Fruit fly (Drosophila melanogaster) Kc167 (cell line): ENCODE measurements around the gene fd3F.

Source experiments
- Myc ChIP-seq: fragments of >200 bp; optimal IDR thresholded peaks from 2 replicates; lab custom pipeline; 2017; ENCODE audit warnings: missing external identifiers
- Sin3A ChIP-seq: fragments of >200 bp; optimal IDR thresholded peaks from 2 replicates; lab custom pipeline; 2018; ENCODE audit warnings: missing external identifiers
- h ChIP-seq: fragments of >200 bp; optimal IDR thresholded peaks from 3 replicates; lab custom pipeline; 2018; ENCODE audit warnings: missing external identifiers
- insv ChIP-seq: fragments of >200 bp; optimal IDR thresholded peaks from 3 replicates; lab custom pipeline; 2018; ENCODE audit warnings: missing external identifiers
- psq ChIP-seq: fragments of >200 bp; optimal IDR thresholded peaks from 2 replicates; lab custom pipeline; 2017; ENCODE audit warnings: missing external identifiers
- ttk ChIP-seq: sonication (Bioruptor generic); optimal IDR thresholded peaks from 2 replicates; lab custom pipeline; 2017; ENCODE audit warnings: missing external identifiers

Gene fd3F

DNA sequence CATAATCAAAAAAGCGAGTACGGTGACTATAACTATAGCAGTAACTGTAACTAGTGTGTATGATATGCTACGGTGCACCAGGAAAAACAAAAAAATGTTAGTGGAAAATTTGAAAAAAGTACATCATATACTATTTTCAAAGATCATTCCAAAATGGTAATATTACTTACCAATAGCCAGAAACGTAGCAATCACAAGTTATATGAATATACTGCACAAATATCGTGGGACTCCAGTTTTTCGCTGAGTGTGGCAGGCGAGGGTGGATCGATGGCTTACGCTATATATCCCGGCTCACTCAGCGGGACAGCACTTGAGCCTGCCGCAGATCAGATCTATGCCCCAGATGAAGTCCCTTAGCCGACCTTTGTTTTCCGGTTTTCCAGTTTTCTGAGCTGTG is 35.5 kb downstream of the fd3F start:
- no peak for TF ChIP-seq Myc (lab: Kevin White, UChicago)
- TF ChIP-seq h = no peak
- no peak for TF ChIP-seq ttk (lab: Kevin White, UChicago)
- TF ChIP-seq Sin3A (lab: Kevin White, UChicago) = no peak
- no peak for TF ChIP-seq insv (lab: Kevin White, UChicago)
- TF ChIP-seq psq (lab: Kevin White, UChicago) = no peak

DNA sequence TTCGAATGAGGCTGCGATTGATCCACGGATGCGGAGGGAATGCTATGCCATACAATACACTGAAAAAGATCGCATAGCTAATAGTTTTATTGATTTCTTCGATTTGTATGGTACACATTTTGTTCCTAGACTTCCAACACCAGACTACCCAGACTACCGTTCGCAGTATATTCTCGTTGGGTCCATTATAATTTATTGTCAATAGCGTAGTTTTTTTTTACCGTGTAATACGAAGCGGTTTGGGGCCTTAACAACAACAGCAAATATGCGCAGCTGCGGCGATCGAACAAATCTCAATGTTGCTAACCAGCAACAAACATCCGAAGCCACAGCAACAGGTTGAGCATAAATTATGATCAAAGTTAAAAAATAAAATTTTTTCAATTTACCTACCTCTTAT is 36.5 kb downstream of the fd3F start:
- TF ChIP-seq Myc (lab: Kevin White, UChicago) (no peak), psq (lab: Kevin White, UChicago) (no peak), h (no peak), ttk (lab: Kevin White, UChicago) (no peak), Sin3A (lab: Kevin White, UChicago) (no peak), insv (lab: Kevin White, UChicago) (no peak)

DNA sequence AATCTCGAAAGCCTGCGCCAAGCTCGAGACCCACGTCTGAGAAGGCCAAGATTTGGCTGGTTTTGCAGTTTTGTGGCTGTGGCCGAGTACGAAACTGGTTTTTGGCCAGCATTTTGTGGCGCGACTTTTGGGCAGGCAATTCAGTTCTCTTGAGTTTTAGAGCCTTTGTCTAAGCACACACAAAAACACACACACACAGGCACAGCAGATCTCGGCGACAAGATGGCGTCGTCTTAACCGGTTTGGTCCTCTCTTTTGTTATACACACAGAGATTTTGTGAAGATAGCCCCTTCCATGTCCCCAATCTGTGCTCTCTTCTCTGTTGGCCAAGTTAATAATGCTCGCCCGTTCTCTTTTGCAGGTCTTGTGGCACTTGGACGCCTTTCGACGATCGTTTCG is 38.8 kb downstream of the fd3F start:
- TF ChIP-seq Myc (lab: Kevin White, UChicago) = no peak
- no peak for TF ChIP-seq ttk (lab: Kevin White, UChicago)
- no peak for TF ChIP-seq Sin3A (lab: Kevin White, UChicago)
- no peak for TF ChIP-seq h
- TF ChIP-seq insv (lab: Kevin White, UChicago) = no peak
- no peak for TF ChIP-seq psq (lab: Kevin White, UChicago)

DNA sequence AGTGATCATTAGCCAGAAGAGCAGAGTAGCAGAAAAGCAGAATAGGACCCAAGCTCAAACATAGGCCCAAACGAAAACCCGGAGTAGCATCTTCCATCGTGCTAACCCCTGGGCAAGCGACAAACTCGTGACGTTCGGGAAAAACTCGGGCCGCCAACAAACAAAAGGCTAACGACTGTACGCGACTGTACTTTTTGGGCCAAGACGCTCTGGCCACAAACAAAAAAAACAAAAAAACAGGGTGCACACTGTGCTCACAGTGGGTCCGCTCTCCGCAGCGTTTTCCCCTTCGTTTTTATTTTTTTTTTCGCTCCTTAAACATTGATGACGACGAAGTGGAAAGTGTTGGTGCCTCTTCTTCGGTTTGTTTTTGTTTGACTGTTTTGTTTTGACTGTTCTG is 40.8 kb downstream of the fd3F start:
- TF ChIP-seq Sin3A (lab: Kevin White, UChicago) = no peak

DNA sequence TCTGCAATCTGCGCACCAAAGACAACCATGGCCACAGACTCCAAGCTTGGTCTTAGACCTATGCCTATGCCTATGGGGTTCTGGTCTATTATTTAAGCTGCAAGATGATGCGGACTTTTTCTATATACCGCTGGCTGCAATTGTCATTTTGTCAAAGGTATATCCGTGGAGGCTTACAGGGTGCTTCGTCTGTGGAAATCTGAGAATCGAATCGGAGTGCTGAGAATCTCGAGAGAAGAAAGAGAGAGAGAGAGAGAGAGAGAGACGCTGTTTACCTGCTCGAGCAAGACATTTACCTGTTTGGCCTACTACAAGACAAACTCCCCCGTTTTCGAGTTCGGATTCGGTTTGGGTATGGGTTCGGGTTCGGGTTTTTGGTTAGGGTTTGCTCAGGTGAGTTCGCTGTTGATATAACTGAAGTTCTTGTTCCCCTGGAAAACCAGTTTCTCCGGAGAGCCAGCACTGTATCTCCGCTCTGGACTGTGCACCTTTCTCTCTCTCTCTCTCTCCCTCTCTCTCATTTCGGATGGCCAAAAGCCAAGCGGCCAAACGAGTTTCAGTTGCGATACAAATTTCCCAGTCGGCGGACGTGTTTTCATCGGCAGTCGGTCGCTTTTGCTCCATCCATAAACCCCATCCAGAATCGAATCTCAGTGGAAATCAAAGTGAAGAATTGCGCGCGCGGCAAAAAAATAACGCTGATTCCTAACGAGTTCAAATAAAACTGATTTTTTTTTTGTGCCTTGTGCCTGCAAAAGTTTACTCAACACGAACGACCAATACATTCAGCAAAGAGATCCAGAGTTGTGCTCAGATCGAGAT is 43.4 kb downstream of the fd3F start:
- no peak for TF ChIP-seq Sin3A (lab: Kevin White, UChicago)
- TF ChIP-seq insv (lab: Kevin White, UChicago) = no peak
- TF ChIP-seq h = no peak
- no peak for TF ChIP-seq Myc (lab: Kevin White, UChicago)
- no peak for TF ChIP-seq psq (lab: Kevin White, UChicago)
- TF ChIP-seq ttk (lab: Kevin White, UChicago) = no peak

DNA sequence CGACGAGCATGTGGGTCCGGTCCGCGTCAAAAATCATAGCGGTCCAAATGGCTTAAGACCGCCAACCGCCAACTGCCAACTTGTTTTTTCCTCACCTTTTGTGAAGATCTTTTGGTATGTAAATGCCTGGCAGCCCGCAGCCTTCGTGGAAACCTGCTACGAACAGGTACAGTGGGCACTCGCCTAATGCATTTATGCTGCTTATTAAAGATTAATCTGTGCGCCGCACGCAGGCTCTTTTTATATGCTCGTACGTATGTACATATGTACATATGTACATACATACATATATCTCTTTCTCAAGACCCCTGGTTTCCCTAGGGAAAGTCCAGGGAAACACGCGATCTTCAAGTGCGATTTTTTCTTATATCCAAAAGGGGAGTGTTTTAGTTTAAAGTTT is 44.3 kb downstream of the fd3F start:
- no peak for TF ChIP-seq Myc (lab: Kevin White, UChicago)
- no peak for TF ChIP-seq ttk (lab: Kevin White, UChicago)
- no peak for TF ChIP-seq psq (lab: Kevin White, UChicago)
- no peak for TF ChIP-seq Sin3A (lab: Kevin White, UChicago)
- TF ChIP-seq insv (lab: Kevin White, UChicago) = no peak
- no peak for TF ChIP-seq h

DNA sequence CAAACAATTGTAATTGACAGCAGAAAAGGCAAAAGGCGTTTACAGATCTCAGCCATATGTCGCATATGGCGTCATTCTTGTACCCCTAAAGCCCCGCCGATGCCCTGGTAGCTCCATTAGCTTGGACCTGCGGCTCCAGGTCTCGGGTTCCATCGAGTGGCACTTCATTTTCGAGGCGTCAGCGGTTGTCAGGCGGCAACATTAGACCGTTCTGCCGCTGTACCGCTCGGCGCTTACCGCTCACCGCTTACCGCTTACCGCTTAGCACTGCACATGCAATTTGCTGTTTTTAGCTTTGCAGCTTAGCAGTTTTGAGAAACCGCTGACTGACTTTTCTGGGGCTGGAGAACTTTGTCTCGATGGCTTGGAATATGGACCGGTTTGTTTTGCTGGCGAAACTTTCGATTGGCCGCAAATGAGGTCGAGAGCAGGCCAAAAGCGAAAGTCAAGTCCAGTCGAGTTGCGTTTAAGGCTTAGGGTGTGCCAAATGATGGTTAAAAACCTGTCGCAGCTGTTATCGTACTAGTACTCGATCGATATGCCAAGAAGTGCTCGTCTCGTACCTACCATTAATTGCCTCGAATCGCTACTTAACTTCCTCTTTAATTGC is 47.4 kb downstream of the fd3F start:
- TF ChIP-seq insv (lab: Kevin White, UChicago) = no peak
- TF ChIP-seq ttk (lab: Kevin White, UChicago) = no peak
- TF ChIP-seq psq (lab: Kevin White, UChicago) = no peak
- no peak for TF ChIP-seq h
